Fruit fly (Drosophila melanogaster) whole organism, adult: Measurements from ENCODE around the gene CG7565.

Source experiments
- CG5204 ChIP-seq: fragments of 200-800 bp; sonication (Bioruptor generic); optimal IDR thresholded peaks from 2 replicates; lab custom pipeline; 2016; ENCODE audit warnings: missing biosample characterization, missing genetic modification characterization
- bab1 ChIP-seq: fragments of 200-800 bp; sonication (Bioruptor generic); optimal IDR thresholded peaks from 3 replicates; lab custom pipeline; 2019; ENCODE audit warnings: missing biosample characterization, mild to moderate bottlenecking, missing genetic modification characterization, moderate library complexity
- kay ChIP-seq: fragments of 200-800 bp; sonication (Bioruptor generic); peaks from one replicate; lab custom pipeline; 2016; ENCODE audit warnings: missing biosample characterization, missing genetic modification characterization, borderline replicate concordance
- tj ChIP-seq: fragments of 200-800 bp; sonication (Bioruptor generic); optimal IDR thresholded peaks from 3 replicates; lab custom pipeline; 2017; ENCODE audit warnings: missing biosample characterization, mild to moderate bottlenecking, missing genetic modification characterization, moderate library complexity

dm6 chr3L:8124481-8125359 is 33.1 kb upstream of the CG7565 start, which contains the start of the genes CG7550 and mRpL36:
- TF ChIP-seq CG5204 (GFP tag; lab: Kevin White, UChicago), result no peak
- no peak for TF ChIP-seq tj (GFP tag; lab: Kevin White, UChicago)
- TF ChIP-seq bab1 (GFP tag; lab: Kevin White, UChicago), result no peak
- TF ChIP-seq kay (GFP tag; lab: Kevin White, UChicago), result no peak
